Worm (Caenorhabditis elegans) whole organism, L3 larva: Measurements from ENCODE around the gene ZK381.62.

Source experiments
- R02D3.7 ChIP-seq: fragments of 150-350 bp; optimal IDR thresholded peaks from 2 replicates; lab custom pipeline; 2014; ENCODE audit warnings: missing biosample characterization, missing genetic modification characterization
- ZK546.5 ChIP-seq: sonication (generic microtip); optimal IDR thresholded peaks from 2 replicates; lab custom pipeline; 2017; ENCODE audit warnings: missing biosample characterization, missing genetic modification characterization
- ama-1 ChIP-seq: fragments of 150-350 bp; optimal IDR thresholded peaks from 2 replicates; lab custom pipeline; 2018
- ceh-16 ChIP-seq: sonication (generic microtip); optimal IDR thresholded peaks from 2 replicates; lab custom pipeline; 2017; ENCODE audit warnings: missing biosample characterization, missing genetic modification characterization
- ceh-82 ChIP-seq: fragments of 150-350 bp; optimal IDR thresholded peaks from 2 replicates; lab custom pipeline; 2014; ENCODE audit warnings: missing biosample characterization, missing genetic modification characterization
- ceh-9 ChIP-seq: sonication (generic microtip); optimal IDR thresholded peaks from 2 replicates; lab custom pipeline; 2018; ENCODE audit warnings: missing biosample characterization, missing genetic modification characterization
- daf-12 ChIP-seq: fragments of 150-350 bp; optimal IDR thresholded peaks from 2 replicates; lab custom pipeline; 2014; ENCODE audit warnings: missing biosample characterization, missing genetic modification reagents, missing genetic modification characterization
- egl-27 ChIP-seq: sonication (generic microtip); optimal IDR thresholded peaks from 4 replicates; lab custom pipeline; 2017; ENCODE audit warnings: missing biosample characterization, missing genetic modification reagents, missing genetic modification characterization
- egl-5 ChIP-seq: fragments of 150-350 bp; optimal IDR thresholded peaks from 2 replicates; lab custom pipeline; 2017; ENCODE audit warnings: missing biosample characterization, missing genetic modification reagents, missing genetic modification characterization, inconsistent platforms
- elt-2 ChIP-seq: sonication (generic microtip); optimal IDR thresholded peaks from 2 replicates; lab custom pipeline; 2016; ENCODE audit warnings: missing genetic modification reagents, mild to moderate bottlenecking, missing genetic modification characterization, missing compliant biosample characterization
- elt-3 ChIP-seq, 3 experiments: fragments of 150-350 bp in 1 of 3; sonication (generic microtip) in 2 of 3; optimal IDR thresholded peaks; 2 replicates in 2 of 3; 4 replicates in 1 of 3; lab custom pipeline; 2014 to 2017; ENCODE audit warnings: missing biosample characterization in 3 of 3, missing genetic modification characterization in 3 of 3
- fkh-10 ChIP-seq: sonication (generic microtip); optimal IDR thresholded peaks from 2 replicates; lab custom pipeline; 2017; ENCODE audit warnings: missing biosample characterization, missing genetic modification reagents, missing genetic modification characterization
- fkh-2 ChIP-seq: fragments of 150-350 bp; optimal IDR thresholded peaks from 2 replicates; lab custom pipeline; 2014; ENCODE audit warnings: missing biosample characterization, missing genetic modification reagents, missing genetic modification characterization
- fos-1 ChIP-seq: fragments of 150-350 bp; optimal IDR thresholded peaks from 2 replicates; lab custom pipeline; 2014; ENCODE audit warnings: missing biosample characterization, missing genetic modification characterization
- hmg-11 ChIP-seq: sonication (generic microtip); optimal IDR thresholded peaks from 2 replicates; lab custom pipeline; 2016; ENCODE audit warnings: missing genetic modification characterization, missing compliant biosample characterization
- jun-1 ChIP-seq: fragments of 150-350 bp; optimal IDR thresholded peaks from 2 replicates; lab custom pipeline; 2014; ENCODE audit warnings: missing biosample characterization, missing genetic modification reagents, missing genetic modification characterization
- lin-15B ChIP-seq: fragments of 150-350 bp; optimal IDR thresholded peaks from 2 replicates; lab custom pipeline; 2014; ENCODE audit warnings: missing biosample characterization, missing genetic modification characterization
- lsy-12 ChIP-seq: sonication (generic microtip); optimal IDR thresholded peaks from 2 replicates; lab custom pipeline; 2016; ENCODE audit warnings: mild to moderate bottlenecking, missing genetic modification characterization, missing compliant biosample characterization
- mdl-1 ChIP-seq: fragments of 150-350 bp; optimal IDR thresholded peaks from 2 replicates; lab custom pipeline; 2014; ENCODE audit warnings: missing biosample characterization, missing genetic modification characterization
- mml-1 ChIP-seq: fragments of 150-350 bp; sonication (generic microtip); optimal IDR thresholded peaks from 3 replicates; lab custom pipeline; 2014; ENCODE audit warnings: missing biosample characterization, missing genetic modification characterization
- nfya-1 ChIP-seq: sonication (generic microtip); optimal IDR thresholded peaks from 2 replicates; lab custom pipeline; 2017; ENCODE audit warnings: missing genetic modification characterization, mild to moderate bottlenecking, missing compliant biosample characterization, antibody characterized with exemption, moderate library complexity; ENCODE audit not compliant: insufficient read depth
- nhr-11 ChIP-seq: fragments of 150-350 bp; optimal IDR thresholded peaks from 2 replicates; lab custom pipeline; 2014; ENCODE audit warnings: missing biosample characterization, missing genetic modification characterization
- nhr-12 ChIP-seq: fragments of 150-350 bp; optimal IDR thresholded peaks from 2 replicates; lab custom pipeline; 2014; ENCODE audit warnings: missing biosample characterization, missing genetic modification characterization
- nhr-23 ChIP-seq: fragments of 150-350 bp; optimal IDR thresholded peaks from 2 replicates; lab custom pipeline; 2014; ENCODE audit warnings: missing biosample characterization, missing genetic modification reagents, missing genetic modification characterization
- nhr-237 ChIP-seq: fragments of 150-350 bp; optimal IDR thresholded peaks from 2 replicates; lab custom pipeline; 2014; ENCODE audit warnings: missing biosample characterization, missing genetic modification characterization
- nhr-25 ChIP-seq: sonication (generic microtip); optimal IDR thresholded peaks from 2 replicates; lab custom pipeline; 2017; ENCODE audit warnings: missing biosample characterization, missing genetic modification characterization
- nhr-43 ChIP-seq: sonication (generic microtip); optimal IDR thresholded peaks from 2 replicates; lab custom pipeline; 2016; ENCODE audit warnings: mild to moderate bottlenecking, missing genetic modification characterization, missing compliant biosample characterization; ENCODE audit not compliant: poor library complexity, severe bottlenecking
- nhr-67 ChIP-seq: fragments of 150-350 bp; optimal IDR thresholded peaks from 2 replicates; lab custom pipeline; 2014; ENCODE audit warnings: missing biosample characterization, missing genetic modification characterization
- nhr-76 ChIP-seq: fragments of 150-350 bp; sonication (generic microtip); optimal IDR thresholded peaks from 5 replicates; lab custom pipeline; 2014; ENCODE audit warnings: missing biosample characterization, missing genetic modification characterization
- nhr-77 ChIP-seq: fragments of 150-350 bp; optimal IDR thresholded peaks from 2 replicates; lab custom pipeline; 2014; ENCODE audit warnings: missing biosample characterization, missing genetic modification characterization
- pha-4 ChIP-seq: fragments of 150-350 bp; optimal IDR thresholded peaks from 2 replicates; lab custom pipeline; 2014; ENCODE audit warnings: missing biosample characterization, missing genetic modification reagents, missing genetic modification characterization
- pqm-1 ChIP-seq: fragments of 150-350 bp; optimal IDR thresholded peaks from 2 replicates; lab custom pipeline; 2017; ENCODE audit warnings: missing biosample characterization, missing genetic modification characterization, inconsistent platforms
- sea-2 ChIP-seq: fragments of 150-350 bp; sonication (generic microtip); optimal IDR thresholded peaks from 4 replicates; lab custom pipeline; 2014; ENCODE audit warnings: missing biosample characterization, missing genetic modification reagents, missing genetic modification characterization
- skn-1 ChIP-seq: fragments of 150-350 bp; optimal IDR thresholded peaks from 2 replicates; lab custom pipeline; 2014; ENCODE audit warnings: missing biosample characterization, missing genetic modification characterization
- snpc-4 ChIP-seq: fragments of 150-350 bp; optimal IDR thresholded peaks from 2 replicates; lab custom pipeline; 2014; ENCODE audit warnings: missing biosample characterization, missing genetic modification characterization
- unc-39 ChIP-seq: sonication (generic microtip); optimal IDR thresholded peaks from 4 replicates; lab custom pipeline; 2017; ENCODE audit warnings: missing biosample characterization, missing genetic modification characterization
- ztf-11 ChIP-seq: fragments of 150-350 bp; optimal IDR thresholded peaks from 2 replicates; lab custom pipeline; 2014; ENCODE audit warnings: missing biosample characterization, missing genetic modification characterization
- ztf-4 ChIP-seq: fragments of 150-350 bp; optimal IDR thresholded peaks from 2 replicates; lab custom pipeline; 2014; ENCODE audit warnings: missing biosample characterization, missing genetic modification characterization

Gene ZK381.62

ce11 chrIV:6971213-6971612, at the start of gene ZK381.62:
Gene ZK381.62, minus strand, starts transcription at chrIV:6971313.
- TF ChIP-seq sea-2 (GFP tag; lab: Kevin White, UChicago) (no peak), elt-2 (tag; lab: Kevin White, UChicago) (no peak), mdl-1 (tag; lab: Kevin White, UChicago) (no peak), fkh-10 (GFP tag; lab: Kevin White, UChicago) (no peak), nhr-12 (tag; lab: Kevin White, UChicago) (no peak), ceh-16 (no peak), pha-4 (tag; lab: Kevin White, UChicago) (no peak), nhr-25 (no peak), pqm-1 (tag; lab: Kevin White, UChicago) (no peak), fkh-2 (tag; lab: Kevin White, UChicago) (no peak), nhr-43 (tag; lab: Kevin White, UChicago) (no peak), egl-27 (no peak), R02D3.7 (tag; lab: Kevin White, UChicago) (no peak)

- TF ChIP-seq pqm-1 (tag; lab: Kevin White, UChicago) (peak; percentile 48), nhr-77 (tag; lab: Kevin White, UChicago) (no peak), nhr-25 (peak; percentile 23), ama-1 (lab: Kevin White, UChicago) (no peak), nhr-76 (tag; lab: Kevin White, UChicago) (no peak), skn-1 (tag; lab: Kevin White, UChicago) (no peak), fkh-2 (tag; lab: Kevin White, UChicago) (no peak), pha-4 (tag; lab: Kevin White, UChicago) (peak; percentile 63), elt-3 (tag; optimal IDR thresholded peaks at IDR 0.05; lab: Kevin White, UChicago) (no peak), elt-2 (tag; lab: Kevin White, UChicago) (peak; percentile 80)
These were observed 49.5 kb upstream of the ZK381.62 start for ce11 chrIV:7020630-7021029.

ce11 chrIV:7018623-7019022, 47.5 kb upstream of the ZK381.62 start:
- TF ChIP-seq pqm-1 (tag; lab: Kevin White, UChicago) (no peak), ceh-9 (no peak), nhr-67 (tag; lab: Kevin White, UChicago) (no peak), nhr-12 (tag; lab: Kevin White, UChicago) (no peak), fkh-10 (GFP tag; lab: Kevin White, UChicago) (peak; percentile 52), ztf-11 (no peak), ZK546.5 (tag; lab: Kevin White, UChicago) (no peak), jun-1 (tag; lab: Kevin White, UChicago) (no peak)

- TF ChIP-seq mml-1 (no peak), mdl-1 (tag; lab: Kevin White, UChicago) (no peak), snpc-4 (no peak), nhr-77 (tag; lab: Kevin White, UChicago) (no peak), ceh-82 (tag; lab: Kevin White, UChicago) (no peak), ztf-4 (no peak), ztf-11 (no peak), fos-1 (tag; lab: Kevin White, UChicago) (no peak)
These were observed 46.1 kb upstream of the ZK381.62 start, which contains the start of gene gldi-4 for ce11 chrIV:7017123-7017674. Gene gldi-4, plus strand, starts transcription at chrIV:7017624.

- TF ChIP-seq elt-2 (tag; lab: Kevin White, UChicago) (peak; percentile 47), nhr-11 (tag; lab: Kevin White, UChicago) (no peak), nhr-237 (tag; lab: Kevin White, UChicago) (no peak), nhr-43 (tag; lab: Kevin White, UChicago) (peak; percentile 5), nhr-25 (peak; percentile 53), daf-12 (tag; lab: Kevin White, UChicago) (no peak), nfya-1 (peak; percentile 57), hmg-11 (tag; lab: Kevin White, UChicago) (peak; percentile 21), nhr-23 (tag; lab: Kevin White, UChicago) (peak; percentile 42), pha-4 (tag; lab: Kevin White, UChicago) (peak; percentile 75), egl-5 (tag; lab: Kevin White, UChicago) (peak; percentile 62), egl-27 (no peak), unc-39 (tag; lab: Kevin White, UChicago) (no peak), lin-15B (tag; lab: Kevin White, UChicago) (peak; percentile 9), lsy-12 (tag; lab: Kevin White, UChicago) (no peak), fkh-2 (tag; lab: Kevin White, UChicago) (no peak), pqm-1 (tag; lab: Kevin White, UChicago) (peak; percentile 68)
These were observed 45.4 kb upstream of the ZK381.62 start for ce11 chrIV:7016502-7016901.
